Worm (Caenorhabditis elegans): ENCODE results near the gene ZK757.10.

Gene ZK757.10

ce11 chrIII:9849950-9850349 is 27.1 kb upstream of the ZK757.10 start:
- TF ChIP-seq egl-18 (GFP tag; IDR thresholded peaks at IDR 0.05) = no peak
- TF ChIP-seq nhr-80 (tag; optimal IDR thresholded peaks at IDR 0.05) = peak; percentile 62
- TF ChIP-seq ama-1 (optimal IDR thresholded peaks at IDR 0.05) = no peak
- TF ChIP-seq ama-1 (GFP tag; optimal IDR thresholded peaks at IDR 0.05) = no peak
- no peak for TF ChIP-seq nfya-1 (tag; optimal IDR thresholded peaks at IDR 0.05; ENCODE audit: borderline replicate concordance, insufficient read depth)

DNA sequence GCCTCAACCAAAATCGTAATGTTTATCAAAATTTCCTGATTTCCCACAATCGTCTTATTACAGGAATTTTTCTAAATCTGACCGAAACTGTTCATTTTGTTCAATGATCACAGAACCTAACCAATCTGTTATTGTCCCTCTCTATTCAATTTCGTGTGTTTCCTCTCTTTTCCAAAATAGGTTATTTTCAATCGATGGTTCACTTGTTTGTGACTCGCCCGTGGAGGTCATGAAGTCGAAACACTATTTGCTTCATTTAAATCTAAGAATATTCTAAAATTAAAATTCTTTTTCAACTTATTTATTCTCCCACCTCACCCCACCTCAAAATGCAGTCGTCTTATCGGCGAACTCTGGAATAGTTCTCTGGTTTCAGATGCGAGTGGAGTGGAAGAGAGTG is 26.2 kb upstream of the ZK757.10 start:
- TF ChIP-seq cebp-1 (GFP tag; IDR thresholded peaks at IDR 0.05) (no peak), cebp-1 (tag; optimal IDR thresholded peaks at IDR 0.05) (no peak), nhr-80 (tag; optimal IDR thresholded peaks at IDR 0.05) (peak; percentile 47)

- TF ChIP-seq nfya-1 (tag; optimal IDR thresholded peaks at IDR 0.05; ENCODE audit: borderline replicate concordance, insufficient read depth) (no peak), dox-1 (GFP tag; IDR thresholded peaks at IDR 0.05) (0 out of 2 replicates have a peak, but pooled peaks have one; percentile 5)
Measured at ce11 chrIII:9851547-9851946, 25.5 kb upstream of the ZK757.10 start, which contains the start of gene K11H3.3. K11H3.3 (plus strand) TSS chrIII:9851854.

ce11 chrIII:9853667-9854620 is 23.1 kb upstream of the ZK757.10 start:
- TF ChIP-seq B0336.3 (GFP tag; IDR thresholded peaks at IDR 0.05) (peak; percentile 63; the same call in 1 of the 2 replicates), K11D2.4 (GFP tag; IDR thresholded peaks at IDR 0.05) (no peak), mxl-1 (tag; optimal IDR thresholded peaks at IDR 0.05) (no peak), madf-6 (GFP tag; IDR thresholded peaks at IDR 0.05) (no peak), lin-35 (GFP tag; optimal IDR thresholded peaks at IDR 0.05) (peak in 1 of 3 experiments; percentile 2), dpff-1 (tag; optimal IDR thresholded peaks at IDR 0.05) (no peak), nhr-27 (tag; optimal IDR thresholded peaks at IDR 0.05) (no peak), Y53G8AR.9 (GFP tag; conservative IDR thresholded peaks at IDR 0.05) (0 out of 2 replicates have a peak, but pooled peaks have one; percentile 51), madf-3 (GFP tag; IDR thresholded peaks at IDR 0.05) (no peak), nhr-120 (GFP tag; IDR thresholded peaks at IDR 0.05) (no peak), him-1 (tag; optimal IDR thresholded peaks at IDR 0.05) (peak; percentile 98), lsy-27 (tag; optimal IDR thresholded peaks at IDR 0.05; ENCODE audit: borderline replicate concordance, insufficient read depth) (no peak), ets-4 (GFP tag; optimal IDR thresholded peaks at IDR 0.05) (no peak), hsf-1 (GFP tag; IDR thresholded peaks at IDR 0.05) (no peak), B0019.2 (GFP tag; conservative IDR thresholded peaks at IDR 0.05) (no peak), repo-1 (tag; optimal IDR thresholded peaks at IDR 0.05) (peak; percentile 77), Y56A3A.18 (GFP tag; IDR thresholded peaks at IDR 0.05) (peak; percentile 72; the same call in 1 of the 2 replicates), pbrm-1 (GFP tag; IDR thresholded peaks at IDR 0.05) (peak; percentile 25; the same call in 1 of the 2 replicates), lin-26 (GFP tag; IDR thresholded peaks at IDR 0.05) (no peak), nfya-2 (GFP tag; IDR thresholded peaks at IDR 0.05) (no peak), somi-1 (GFP tag; optimal IDR thresholded peaks at IDR 0.05) (peak; percentile 2), cebp-1 (GFP tag; IDR thresholded peaks at IDR 0.05) (no peak), cebp-1 (tag; optimal IDR thresholded peaks at IDR 0.05) (no peak), ztf-18 (tag; optimal IDR thresholded peaks at IDR 0.05) (no peak), tbx-9 (tag; optimal IDR thresholded peaks at IDR 0.05; ENCODE audit: borderline replicate concordance) (no peak), rpc-1 (optimal IDR thresholded peaks at IDR 0.05) (no peak), rpc-1 (tag; optimal IDR thresholded peaks at IDR 0.05) (no peak), nhr-179 (tag; optimal IDR thresholded peaks at IDR 0.05) (no peak)

Measured in whole organism, young adult.